Fruit fly (Drosophila melanogaster) whole organism, adult: ENCODE measurements around the gene mRpS10.

ENCODE experiments used
- CG1620 ChIP-seq: fragments of 200-800 bp; sonication (Bioruptor generic); optimal IDR thresholded peaks from 2 replicates; lab custom pipeline; 2016; ENCODE audit warnings: missing biosample characterization, missing genetic modification characterization
- tj ChIP-seq: fragments of 200-800 bp; sonication (Bioruptor generic); optimal IDR thresholded peaks from 3 replicates; lab custom pipeline; 2017; ENCODE audit warnings: missing biosample characterization, mild to moderate bottlenecking, missing genetic modification characterization, moderate library complexity

DNA sequence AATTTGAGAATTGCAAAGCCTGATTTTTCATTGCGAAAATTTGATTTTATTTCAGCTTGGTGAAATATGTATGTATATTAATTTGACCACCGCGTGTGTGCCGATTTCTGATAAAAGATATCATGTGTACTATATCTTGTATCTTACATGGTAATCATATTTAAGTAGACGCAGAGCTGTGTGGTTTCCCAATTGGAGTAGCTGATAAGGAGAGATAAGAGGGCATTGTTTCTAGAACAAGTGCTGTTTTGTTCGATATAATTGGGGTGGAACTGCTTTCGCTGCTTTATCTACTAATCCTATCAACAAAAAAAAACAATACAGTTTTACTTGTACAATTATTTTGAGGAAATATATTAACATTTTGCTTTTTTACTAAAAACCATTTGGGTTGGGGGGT lies 17.1 kb downstream of the mRpS10 start:
- no peak for TF ChIP-seq CG1620
- peak; percentile 24 for TF ChIP-seq tj (GFP tag; lab: Kevin White, UChicago)
